Fruit fly (Drosophila melanogaster) whole organism, pupa: ENCODE results near the gene CG8765.
"Not testable (repeated sequence)": the region's sequence is repeated elsewhere in the genome, so short reads cannot be mapped to it uniquely, and the experiment has no call there.

Experiments
- CG10348 ChIP-seq: fragments of 200-800 bp; sonication (Bioruptor generic); IDR thresholded peaks from 2 replicates; pipeline ENCODE4 v1.3.6; 2022; ENCODE audit warnings: missing biosample characterization, missing genetic modification characterization
- CG13204 ChIP-seq: fragments of 200-800 bp; sonication (Bioruptor generic); optimal IDR thresholded peaks from 2 replicates; lab custom pipeline; 2018; ENCODE audit warnings: missing biosample characterization, mild to moderate bottlenecking, missing genetic modification characterization, moderate library complexity
- CG14655 ChIP-seq: fragments of 200-800 bp; sonication (Bioruptor generic); optimal IDR thresholded peaks from 3 replicates; lab custom pipeline; 2017; ENCODE audit warnings: mild to moderate bottlenecking, missing biosample characterization, missing genetic modification reagents, missing genetic modification characterization
- CG15710 ChIP-seq: fragments of 200-800 bp; sonication (Bioruptor generic); optimal IDR thresholded peaks from 2 replicates; lab custom pipeline; 2018; ENCODE audit warnings: missing biosample characterization, mild to moderate bottlenecking, missing genetic modification characterization, moderate library complexity
- CG17806 ChIP-seq: fragments of 200-800 bp; sonication (Bioruptor generic); optimal IDR thresholded peaks from 2 replicates; lab custom pipeline; 2018; ENCODE audit warnings: missing biosample characterization, mild to moderate bottlenecking, missing genetic modification characterization, moderate library complexity
- CG32121 ChIP-seq: fragments of 200-800 bp; sonication (Bioruptor generic); IDR thresholded peaks from 2 replicates; pipeline ENCODE4 v1.3.6; 2022; ENCODE audit warnings: missing biosample characterization, missing genetic modification characterization
- CG34367 ChIP-seq: fragments of 200-800 bp; sonication (Bioruptor generic); optimal IDR thresholded peaks from 2 replicates; lab custom pipeline; 2018; ENCODE audit warnings: missing biosample characterization, mild to moderate bottlenecking, missing genetic modification characterization
- CG4496 ChIP-seq: fragments of 200-800 bp; sonication (Bioruptor generic); IDR thresholded peaks from 3 replicates; pipeline ENCODE4 v1.3.6; 2022; ENCODE audit warnings: missing biosample characterization, missing genetic modification characterization
- CG8159 ChIP-seq: fragments of 200-800 bp; sonication (Bioruptor generic); optimal IDR thresholded peaks from 3 replicates; lab custom pipeline; 2018; ENCODE audit warnings: missing biosample characterization, mild to moderate bottlenecking, missing genetic modification characterization, moderate library complexity
- CG8301 ChIP-seq: fragments of 200-800 bp; sonication (Bioruptor generic); optimal IDR thresholded peaks from 2 replicates; lab custom pipeline; 2018; ENCODE audit warnings: missing biosample characterization, mild to moderate bottlenecking, missing genetic modification characterization
- CG9948 ChIP-seq: fragments of 200-800 bp; sonication (Bioruptor generic); optimal IDR thresholded peaks from 2 replicates; lab custom pipeline; 2018; ENCODE audit warnings: missing biosample characterization, mild to moderate bottlenecking, missing genetic modification characterization, moderate library complexity
- D1 ChIP-seq: fragments of 200-800 bp; sonication (Bioruptor generic); optimal IDR thresholded peaks from 2 replicates; lab custom pipeline; 2018; ENCODE audit warnings: missing biosample characterization, mild to moderate bottlenecking, missing genetic modification characterization, moderate library complexity
- EcR ChIP-seq: fragments of 200-800 bp; sonication (Bioruptor generic); optimal IDR thresholded peaks from 3 replicates; lab custom pipeline; 2019; ENCODE audit warnings: missing biosample characterization, missing genetic modification characterization, mild to moderate bottlenecking, moderate library complexity, missing genetic modification reagents
- Ets98B ChIP-seq: fragments of 200-800 bp; sonication (Bioruptor generic); IDR thresholded peaks from 2 replicates; pipeline ENCODE4 v1.3.6; 2022; ENCODE audit warnings: missing biosample characterization, missing genetic modification characterization
- Pif1A ChIP-seq: fragments of 200-800 bp; sonication (Bioruptor generic); optimal IDR thresholded peaks from 3 replicates; lab custom pipeline; 2016; ENCODE audit warnings: missing biosample characterization, missing genetic modification characterization
- Pif1B ChIP-seq: fragments of 200-800 bp; sonication (Bioruptor generic); optimal IDR thresholded peaks from 3 replicates; lab custom pipeline; 2016; ENCODE audit warnings: missing biosample characterization, missing genetic modification characterization
- Snoo ChIP-seq: fragments of 200-800 bp; sonication (Bioruptor generic); optimal IDR thresholded peaks from 3 replicates; lab custom pipeline; 2017; ENCODE audit warnings: missing biosample characterization, mild to moderate bottlenecking, missing genetic modification characterization, inconsistent platforms
- fd96Ca ChIP-seq: fragments of 200-800 bp; sonication (Bioruptor generic); IDR thresholded peaks from 3 replicates; pipeline ENCODE4 v1.3.6; 2022; ENCODE audit warnings: missing biosample characterization, missing genetic modification characterization
- gl ChIP-seq: fragments of 200-800 bp; sonication (Bioruptor generic); optimal IDR thresholded peaks from 2 replicates; lab custom pipeline; 2018; ENCODE audit warnings: missing biosample characterization, mild to moderate bottlenecking, missing genetic modification characterization
- rn ChIP-seq: fragments of 200-800 bp; sonication (Bioruptor generic); IDR thresholded peaks from 2 replicates; pipeline ENCODE4 v1.3.6; 2022; ENCODE audit warnings: missing biosample characterization, missing genetic modification characterization

Gene CG8765

DNA sequence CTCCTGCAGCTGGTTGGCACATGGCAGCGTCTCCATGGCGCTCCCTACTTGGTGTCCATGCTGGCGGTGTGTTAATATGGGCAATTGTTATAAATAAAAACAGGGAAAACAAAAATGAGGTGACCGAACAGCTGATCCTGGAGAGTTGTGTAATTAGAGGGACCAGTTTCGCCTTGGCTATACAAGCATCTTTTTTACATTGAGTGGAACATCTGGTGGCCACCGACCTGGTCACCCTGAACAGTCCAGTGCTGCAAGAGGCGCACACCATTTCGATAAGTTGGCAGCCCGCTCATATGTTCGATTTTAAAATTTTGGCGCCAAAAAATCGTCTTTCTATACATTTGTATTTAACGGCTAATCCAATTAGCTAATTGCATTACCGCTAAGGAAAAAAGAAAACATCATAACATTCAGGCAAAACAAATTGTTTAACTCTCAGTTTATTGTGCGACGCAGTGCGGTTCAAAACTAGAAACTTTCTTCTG is at the start of gene CG8765, which contains the start of gene Gbeta76C:
Gene CG8765, minus strand, starts transcription at position 154 of the 488 bp plus-strand sequence.
Gene Gbeta76C, plus strand, starts transcription at position 438 of the 488 bp plus-strand sequence.
- TF ChIP-seq CG32121 (GFP tag; lab: Robert Waterston, UW) (0 out of 2 replicates have a peak, but pooled peaks have one; percentile 16), fd96Ca (no peak), CG15710 (tag; lab: Kevin White, UChicago) (peak; percentile 6), gl (tag; lab: Kevin White, UChicago) (no peak)
- TF ChIP-seq, all 21 proteins: peak for 2

DNA sequence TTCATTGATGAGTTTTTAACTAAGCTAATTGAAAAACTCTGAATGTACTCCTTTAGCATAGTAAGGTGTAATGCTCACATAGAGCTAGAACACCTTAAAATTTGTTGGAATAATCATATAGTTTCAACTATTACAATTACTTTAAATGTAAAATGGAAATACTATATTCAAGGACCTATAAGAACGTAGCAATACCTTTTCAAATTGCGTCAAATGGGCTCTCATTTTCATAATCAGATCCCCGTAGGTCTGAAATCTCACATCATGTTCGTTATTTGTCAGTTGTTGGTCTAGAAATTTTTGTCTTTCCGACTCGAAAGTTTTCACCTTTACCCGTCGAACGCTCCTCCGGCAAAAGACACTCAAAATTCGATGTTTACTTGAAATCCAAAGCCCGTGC is 41.5 kb upstream of the CG8765 start, which contains the start of gene CG42529:
Gene CG42529, plus strand, starts transcription at position 301 of the 400 bp plus-strand sequence.
- TF ChIP-seq Pif1A; CG4496 (GFP tag; lab: Robert Waterston, UW); CG8301: not testable (repeated sequence)

DNA sequence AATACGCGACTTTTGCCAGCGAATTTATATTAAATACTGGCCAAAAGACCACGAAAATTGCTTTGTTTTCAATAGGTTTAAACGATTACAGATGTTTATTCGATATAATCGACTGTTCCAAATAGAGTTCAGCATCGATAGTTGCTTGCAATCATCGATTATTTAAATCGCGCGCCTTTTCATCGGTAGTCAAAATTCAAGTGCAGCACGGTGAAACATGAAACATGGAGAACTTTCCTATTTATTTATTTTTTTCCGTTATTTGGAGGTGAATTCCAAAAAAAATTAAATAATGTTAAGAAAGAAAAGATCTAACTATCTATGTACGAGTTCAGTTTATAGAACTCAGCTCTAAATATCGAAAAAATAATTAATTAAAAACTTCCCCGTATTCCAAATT is 31.1 kb upstream of the CG8765 start, which contains the start of gene Trpml:
Gene Trpml, minus strand, starts transcription at position 101 of the 400 bp plus-strand sequence.
- not testable (repeated sequence) for TF ChIP-seq CG8159 (tag; lab: Kevin White, UChicago); CG13204 (GFP tag; lab: Kevin White, UChicago); Snoo (tag; lab: Kevin White, UChicago)

DNA sequence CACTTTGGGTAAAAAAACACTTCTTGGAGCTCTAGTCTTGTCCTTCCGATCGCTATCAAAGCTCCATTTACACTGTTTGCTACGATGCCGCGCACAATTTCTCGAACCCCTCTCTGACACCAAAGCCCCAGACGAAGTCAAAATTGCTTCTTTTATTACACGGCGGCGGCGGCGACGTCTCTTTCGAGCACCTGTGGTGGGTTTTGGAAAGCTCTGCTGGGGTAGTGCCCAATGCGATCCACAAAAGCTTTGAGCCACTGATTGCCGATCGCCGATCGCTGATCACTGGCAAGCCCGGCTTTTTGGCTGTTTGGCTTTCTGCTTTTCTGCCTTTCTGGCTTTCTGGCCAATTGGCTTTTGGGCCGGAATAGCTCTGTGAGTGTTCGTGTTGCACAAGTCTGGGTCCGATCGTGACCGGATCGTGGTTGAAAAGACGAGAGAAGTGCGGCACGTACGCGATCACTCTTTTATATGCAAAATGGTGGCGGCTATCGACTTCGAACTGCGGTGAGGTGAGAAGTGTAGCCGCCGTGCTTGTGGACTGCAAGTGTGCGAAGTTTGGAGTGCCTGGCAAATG is 20.5 kb upstream of the CG8765 start, which contains the start of gene serp:
Gene serp, minus strand, starts transcription at position 446 of the 577 bp plus-strand sequence.
- 0 out of 3 replicates have a peak, but pooled peaks have one; percentile 60 for TF ChIP-seq CG4496 (GFP tag; lab: Robert Waterston, UW)
- no peak for TF ChIP-seq Ets98B (GFP tag; lab: Robert Waterston, UW)
- no peak for TF ChIP-seq CG14655

DNA sequence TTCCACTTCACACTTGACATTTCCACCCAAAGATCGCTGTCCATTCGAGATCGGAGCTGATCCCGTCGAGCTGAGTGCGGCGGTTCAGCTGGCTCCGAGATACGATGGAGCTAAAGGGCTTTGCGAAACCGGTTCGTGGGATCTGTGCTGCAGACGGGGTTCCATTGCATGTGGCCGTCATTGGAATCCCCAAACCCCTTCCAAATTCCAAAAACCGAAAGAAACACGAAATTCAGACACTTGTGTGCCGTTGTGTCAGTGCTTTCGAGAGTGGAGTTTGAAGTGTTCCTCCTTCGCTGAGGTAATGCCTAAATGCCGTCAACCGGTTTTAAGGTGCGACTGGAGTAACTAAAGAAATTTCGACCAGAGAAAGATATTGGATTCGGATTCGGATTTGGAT is 17.7 kb upstream of the CG8765 start:
- TF ChIP-seq Pif1A, result no peak
- TF ChIP-seq CG17806 (tag; lab: Kevin White, UChicago), result no peak
- TF ChIP-seq CG4496 (GFP tag; lab: Robert Waterston, UW), result no peak
- no peak for TF ChIP-seq D1 (tag; lab: Kevin White, UChicago)
- no peak for TF ChIP-seq CG34367
- TF ChIP-seq CG10348, result no peak

DNA sequence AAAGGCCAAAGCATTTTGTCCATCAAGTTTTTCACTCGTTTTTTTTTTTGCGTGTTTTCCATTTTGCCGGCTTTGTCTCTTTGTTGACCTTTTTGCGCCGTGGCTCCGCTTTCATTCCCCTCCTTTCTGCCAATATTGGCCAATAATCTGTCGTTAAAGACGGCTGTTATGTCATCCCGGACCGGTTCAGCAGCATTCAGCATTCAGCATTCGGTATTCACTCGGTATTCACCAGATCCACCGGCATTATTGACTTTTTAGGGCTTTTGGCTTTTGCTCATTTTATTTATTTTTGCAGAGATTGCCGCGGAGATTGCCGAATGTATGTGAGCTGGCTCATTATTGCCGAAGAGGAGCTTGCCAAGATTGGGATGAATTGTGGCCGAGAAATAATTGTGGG is 16.2 kb upstream of the CG8765 start:
- no peak for TF ChIP-seq CG14655
- no peak for TF ChIP-seq CG13204 (GFP tag; lab: Kevin White, UChicago)
- TF ChIP-seq CG34367, result no peak
- peak; percentile 52 for TF ChIP-seq EcR (GFP tag; lab: Kevin White, UChicago)

DNA sequence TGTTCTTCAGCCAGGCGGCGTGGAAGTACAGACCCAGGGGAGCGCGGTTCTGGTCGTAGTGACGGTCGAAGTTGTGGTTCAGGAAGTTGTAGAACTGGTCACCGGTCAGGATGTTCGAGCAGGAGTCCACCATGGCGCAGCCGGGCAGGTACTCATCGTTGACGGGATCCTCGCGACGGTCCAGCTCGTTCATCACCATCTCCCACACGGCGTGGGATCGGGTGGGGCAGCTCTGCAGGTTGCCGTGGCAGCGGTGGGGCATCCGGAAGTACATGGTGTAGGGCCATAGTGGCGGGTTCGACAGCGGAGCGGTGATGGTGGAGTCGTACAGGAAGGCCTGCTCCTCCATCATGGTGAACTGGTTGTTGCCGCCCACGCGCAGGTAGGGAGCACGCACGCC is 14.5 kb upstream of the CG8765 start:
- TF ChIP-seq CG13204 (GFP tag; lab: Kevin White, UChicago) (no peak), rn (no peak), D1 (tag; lab: Kevin White, UChicago) (no peak), CG8159 (tag; lab: Kevin White, UChicago) (no peak), Ets98B (GFP tag; lab: Robert Waterston, UW) (no peak), fd96Ca (no peak), EcR (GFP tag; lab: Kevin White, UChicago) (no peak), CG10348 (no peak), CG9948 (no peak), Pif1A (no peak), Pif1B (GFP tag; lab: Kevin White, UChicago) (no peak), Snoo (tag; lab: Kevin White, UChicago) (no peak), CG17806 (tag; lab: Kevin White, UChicago) (no peak), CG34367 (no peak), CG32121 (GFP tag; lab: Robert Waterston, UW) (no peak), CG14655 (no peak)

DNA sequence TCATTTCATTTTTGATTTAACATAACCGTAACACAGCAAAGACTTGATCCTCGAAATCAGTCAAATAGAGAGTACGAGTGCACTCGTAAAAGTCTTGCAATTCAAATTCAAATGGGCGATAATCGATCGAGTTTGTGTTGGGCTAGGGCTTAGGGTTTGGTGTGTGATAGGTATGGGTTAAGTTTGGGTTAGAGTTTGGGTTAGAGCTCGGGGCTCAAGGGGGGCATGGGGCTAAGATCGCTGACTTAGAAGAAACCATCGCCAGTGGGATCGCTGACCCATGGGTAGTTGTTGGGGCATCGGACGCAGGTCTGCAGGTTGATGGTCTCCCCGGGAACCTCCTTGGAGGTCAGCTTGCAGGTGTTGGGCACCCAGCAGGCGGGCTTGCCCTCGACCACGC is 14.0 kb upstream of the CG8765 start:
- no peak for TF ChIP-seq EcR (GFP tag; lab: Kevin White, UChicago)
- TF ChIP-seq CG17806 (tag; lab: Kevin White, UChicago), result no peak
- no peak for TF ChIP-seq CG32121 (GFP tag; lab: Robert Waterston, UW)
- TF ChIP-seq CG9948, result no peak
- no peak for TF ChIP-seq Pif1A
- no peak for TF ChIP-seq fd96Ca
- TF ChIP-seq D1 (tag; lab: Kevin White, UChicago), result no peak
